Worm (Caenorhabditis elegans): Measurements from ENCODE around the gene tbx-33.

DNA sequence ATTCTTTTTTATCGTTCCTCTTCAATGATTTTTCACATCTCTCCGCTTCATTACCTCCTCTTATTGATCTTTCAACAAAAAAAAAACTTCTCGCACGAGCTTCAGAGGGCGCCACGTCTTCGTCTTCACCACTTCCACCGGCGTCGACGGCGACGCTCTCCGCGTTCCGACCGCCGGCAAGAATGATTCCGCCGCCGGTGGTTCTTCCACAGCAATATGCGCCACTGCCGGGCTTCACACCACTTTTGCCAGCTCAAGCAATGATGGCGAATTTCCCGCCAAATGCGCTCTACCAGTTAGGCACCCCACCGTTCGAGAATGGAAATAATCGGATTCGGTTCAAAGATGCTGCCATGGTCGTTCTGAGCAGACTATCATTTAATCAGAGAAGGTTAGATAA lies 46.4 kb upstream of the tbx-33 start:
- TF ChIP-seq lag-1 (GFP tag; IDR thresholded peaks at IDR 0.05) = no peak
- TF ChIP-seq him-1 (tag; optimal IDR thresholded peaks at IDR 0.05) = no peak
- no peak for TF ChIP-seq ceh-79 (tag; optimal IDR thresholded peaks at IDR 0.05)
- no peak for TF ChIP-seq F55B11.4 (tag; optimal IDR thresholded peaks at IDR 0.05; ENCODE audit: borderline replicate concordance, insufficient read depth)
- TF ChIP-seq rpc-1 (optimal IDR thresholded peaks at IDR 0.05) = no peak
- TF ChIP-seq rpc-1 (tag; optimal IDR thresholded peaks at IDR 0.05) = no peak
- TF ChIP-seq pbrm-1 (GFP tag; IDR thresholded peaks at IDR 0.05) = no peak
- no peak for TF ChIP-seq B0336.3 (GFP tag; IDR thresholded peaks at IDR 0.05)
- TF ChIP-seq ama-1 (optimal IDR thresholded peaks at IDR 0.05) = no peak
- TF ChIP-seq ama-1 (GFP tag; optimal IDR thresholded peaks at IDR 0.05) = no peak
- TF ChIP-seq ztf-18 (tag; optimal IDR thresholded peaks at IDR 0.05) = no peak
- no peak for TF ChIP-seq F22D6.2 (tag; optimal IDR thresholded peaks at IDR 0.05)
- TF ChIP-seq K12H6.12 (tag; optimal IDR thresholded peaks at IDR 0.05) = no peak
- no peak for TF ChIP-seq lin-35 (GFP tag; optimal IDR thresholded peaks at IDR 0.05)
